Fruit fly (Drosophila melanogaster) whole organism, embryonic: Measurements from ENCODE around the gene Cka.

Source experiments
- B-H2 ChIP-seq: fragments of 200-800 bp; sonication (Bioruptor generic); optimal IDR thresholded peaks from 2 replicates; lab custom pipeline; 2018; ENCODE audit warnings: missing biosample characterization, mild to moderate bottlenecking, missing genetic modification characterization
- BEAF-32 ChIP-seq: fragments of 200-800 bp; sonication (Bioruptor generic); optimal IDR thresholded peaks from 3 replicates; lab custom pipeline; 2017; ENCODE audit warnings: missing biosample characterization, missing genetic modification characterization, mild to moderate bottlenecking, moderate library complexity, missing genetic modification reagents
- BtbVII ChIP-seq: fragments of 200-800 bp; sonication (Bioruptor generic); optimal IDR thresholded peaks from 3 replicates; lab custom pipeline; 2017; ENCODE audit warnings: missing biosample characterization, mild to moderate bottlenecking, missing genetic modification characterization
- CG11085 ChIP-seq: fragments of 200-800 bp; sonication (Bioruptor generic); IDR thresholded peaks from 2 replicates; pipeline ENCODE4 v1.3.6; 2022; ENCODE audit warnings: missing biosample characterization, missing genetic modification characterization
- CG13894 ChIP-seq: fragments of 200-800 bp; sonication (Bioruptor generic); optimal IDR thresholded peaks from 3 replicates; lab custom pipeline; 2018; ENCODE audit warnings: missing biosample characterization, mild to moderate bottlenecking, missing genetic modification characterization, moderate library complexity
- CG15073 ChIP-seq: fragments of 200-800 bp; sonication (Bioruptor generic); optimal IDR thresholded peaks from 2 replicates; lab custom pipeline; 2016; ENCODE audit warnings: missing biosample characterization, missing genetic modification characterization
- CG15514 ChIP-seq: fragments of 200-800 bp; sonication (Bioruptor generic); optimal IDR thresholded peaks from 3 replicates; lab custom pipeline; 2017; ENCODE audit warnings: missing biosample characterization, missing genetic modification characterization, mild to moderate bottlenecking, moderate library complexity, missing genetic modification reagents
- CG17359 ChIP-seq: fragments of 200-800 bp; sonication (Bioruptor generic); optimal IDR thresholded peaks from 3 replicates; lab custom pipeline; 2018; ENCODE audit warnings: missing biosample characterization, mild to moderate bottlenecking, missing genetic modification characterization, moderate library complexity
- CG17361 ChIP-seq: fragments of 200-800 bp; sonication (Bioruptor generic); IDR thresholded peaks from 3 replicates; pipeline ENCODE4 v1.3.6; 2022; ENCODE audit warnings: missing biosample characterization, missing genetic modification characterization
- CG17612 ChIP-seq: fragments of 200-800 bp; sonication (Bioruptor generic); IDR thresholded peaks from 2 replicates; pipeline ENCODE4 v1.3.6; 2022; ENCODE audit warnings: missing biosample characterization, missing genetic modification characterization
- CG30431 ChIP-seq: fragments of 200-800 bp; sonication (Bioruptor generic); optimal IDR thresholded peaks from 2 replicates; lab custom pipeline; 2017; ENCODE audit warnings: missing biosample characterization, missing genetic modification characterization
- CG31388 ChIP-seq: fragments of 200-800 bp; sonication (Bioruptor generic); optimal IDR thresholded peaks from 2 replicates; lab custom pipeline; 2016; ENCODE audit warnings: missing biosample characterization, missing genetic modification characterization
- CG33213 ChIP-seq: fragments of 200-800 bp; sonication (Bioruptor generic); optimal IDR thresholded peaks from 3 replicates; lab custom pipeline; 2016; ENCODE audit warnings: missing biosample characterization, missing genetic modification characterization
- CG3838 ChIP-seq: fragments of 200-800 bp; sonication (Bioruptor generic); optimal IDR thresholded peaks from 3 replicates; lab custom pipeline; 2016; ENCODE audit warnings: missing biosample characterization, missing genetic modification characterization
- CG6854 ChIP-seq: fragments of 200-800 bp; sonication (Bioruptor generic); optimal IDR thresholded peaks from 3 replicates; lab custom pipeline; 2017; ENCODE audit warnings: missing biosample characterization, mild to moderate bottlenecking, missing genetic modification characterization
- D ChIP-seq, 2 experiments: fragments of 200-800 bp in 1 of 2; fragments of >200 bp in 1 of 2; sonication (Bioruptor generic) in 1 of 2; optimal IDR thresholded peaks; 2 replicates in 1 of 2; 3 replicates in 1 of 2; lab custom pipeline; 2017; ENCODE audit warnings: mild to moderate bottlenecking in 1 of 2, missing biosample characterization in 1 of 2, missing genetic modification characterization in 1 of 2, missing genetic modification reagents in 1 of 2
- Dll ChIP-seq: fragments of 200-800 bp; sonication (Bioruptor generic); IDR thresholded peaks from 4 replicates; pipeline ENCODE4 v1.3.6; 2022; ENCODE audit warnings: missing biosample characterization, missing genetic modification characterization; ENCODE audit not compliant: partially characterized antibody
- H2.0 ChIP-seq: fragments of 200-800 bp; sonication (Bioruptor generic); IDR thresholded peaks from 2 replicates; pipeline ENCODE4 v1.3.6; 2022; ENCODE audit warnings: missing biosample characterization, missing genetic modification characterization
- Hsf ChIP-seq: fragments of 200-800 bp; sonication (Bioruptor generic); optimal IDR thresholded peaks from 3 replicates; lab custom pipeline; 2016; ENCODE audit warnings: missing biosample characterization, missing genetic modification characterization
- Lpt ChIP-seq: fragments of >200 bp; optimal IDR thresholded peaks from 2 replicates; lab custom pipeline; 2018; ENCODE audit warnings: missing biosample characterization, missing genetic modification characterization
- MESR4 ChIP-seq: fragments of 200-800 bp; sonication (Bioruptor generic); optimal IDR thresholded peaks from 2 replicates; lab custom pipeline; 2018; ENCODE audit warnings: missing biosample characterization, mild to moderate bottlenecking, missing genetic modification characterization, moderate library complexity
- NK7.1 ChIP-seq: fragments of 200-800 bp; sonication (Bioruptor generic); optimal IDR thresholded peaks from 3 replicates; lab custom pipeline; 2016; ENCODE audit warnings: missing biosample characterization, missing genetic modification characterization
- Xrp1 ChIP-seq: fragments of 200-800 bp; sonication (Bioruptor generic); IDR thresholded peaks from 2 replicates; pipeline ENCODE4 v1.3.6; 2022; ENCODE audit warnings: missing biosample characterization, missing genetic modification characterization
- abd-A ChIP-seq: fragments of 200-800 bp; sonication (Bioruptor generic); optimal IDR thresholded peaks from 3 replicates; lab custom pipeline; 2019; ENCODE audit warnings: missing biosample characterization, mild to moderate bottlenecking, missing genetic modification characterization, moderate library complexity
- amos ChIP-seq: fragments of 200-800 bp; sonication (Bioruptor generic); IDR thresholded peaks from 2 replicates; pipeline ENCODE4 v1.3.6; 2022; ENCODE audit warnings: missing biosample characterization, missing genetic modification characterization; ENCODE audit not compliant: partially characterized antibody
- ap ChIP-seq: fragments of 200-800 bp; sonication (Bioruptor generic); IDR thresholded peaks from 2 replicates; pipeline ENCODE4 v1.3.6; 2022; ENCODE audit warnings: missing biosample characterization, missing genetic modification characterization
- ash1 ChIP-seq: fragments of 200-800 bp; sonication (Bioruptor generic); optimal IDR thresholded peaks from 2 replicates; lab custom pipeline; 2018; ENCODE audit warnings: missing biosample characterization, mild to moderate bottlenecking, missing genetic modification characterization
- btn ChIP-seq: fragments of 200-800 bp; sonication (Bioruptor generic); optimal IDR thresholded peaks from 2 replicates; lab custom pipeline; 2016; ENCODE audit warnings: missing biosample characterization, missing genetic modification characterization
- caup ChIP-seq: fragments of 200-800 bp; sonication (Bioruptor generic); optimal IDR thresholded peaks from 3 replicates; lab custom pipeline; 2017; ENCODE audit warnings: missing biosample characterization, mild to moderate bottlenecking, missing genetic modification characterization, moderate library complexity; ENCODE audit not compliant: severe bottlenecking
- corto ChIP-seq: fragments of 200-800 bp; sonication (Bioruptor generic); optimal IDR thresholded peaks from 2 replicates; lab custom pipeline; 2016; ENCODE audit warnings: missing biosample characterization, mild to moderate bottlenecking, missing genetic modification characterization, moderate library complexity
- cwo ChIP-seq: fragments of 200-800 bp; sonication (Bioruptor generic); optimal IDR thresholded peaks from 3 replicates; lab custom pipeline; 2017; ENCODE audit warnings: missing biosample characterization, missing genetic modification characterization, mild to moderate bottlenecking, moderate library complexity, missing genetic modification reagents
- dysf ChIP-seq: fragments of 200-800 bp; sonication (Bioruptor generic); IDR thresholded peaks from 3 replicates; pipeline ENCODE4 v1.3.6; 2022; ENCODE audit warnings: missing biosample characterization, missing genetic modification characterization
- gsb-n ChIP-seq: fragments of 200-800 bp; sonication (Bioruptor generic); optimal IDR thresholded peaks from 3 replicates; lab custom pipeline; 2018; ENCODE audit warnings: missing biosample characterization, mild to moderate bottlenecking, missing genetic modification characterization
- gt ChIP-seq: fragments of 200-800 bp; sonication (Bioruptor generic); IDR thresholded peaks from 2 replicates; pipeline ENCODE4 v1.3.6; 2022; ENCODE audit warnings: missing biosample characterization, missing genetic modification characterization
- hkb ChIP-seq, 2 experiments: fragments of 200-800 bp in 1 of 2; fragments of >200 bp in 1 of 2; sonication (Bioruptor generic) in 1 of 2; IDR thresholded peaks in 1 of 2; optimal IDR thresholded peaks in 1 of 2; 2 replicates each; pipeline versions ENCODE4 v1.3.6 to Lab custom; 2017 to 2022; ENCODE audit warnings: missing biosample characterization in 1 of 2, missing genetic modification characterization in 1 of 2
- insv ChIP-seq, 2 experiments: fragments of 200-800 bp; sonication (Bioruptor generic); optimal IDR thresholded peaks; 3 replicates each; lab custom pipeline; 2016 to 2018; ENCODE audit warnings: missing biosample characterization in 2 of 2, missing genetic modification characterization in 2 of 2
- klu ChIP-seq: fragments of 200-800 bp; sonication (Bioruptor generic); IDR thresholded peaks from 2 replicates; pipeline ENCODE4 v1.3.6; 2022; ENCODE audit warnings: missing biosample characterization, missing genetic modification characterization
- lov ChIP-seq, 2 experiments: fragments of 200-800 bp in 1 of 2; fragments of >200 bp in 1 of 2; sonication (Bioruptor generic) in 1 of 2; IDR thresholded peaks in 1 of 2; optimal IDR thresholded peaks in 1 of 2; 2 replicates in 1 of 2; 3 replicates in 1 of 2; pipeline versions ENCODE4 v1.3.6 to Lab custom; 2017 to 2022; ENCODE audit warnings: missing biosample characterization in 1 of 2, missing genetic modification characterization in 1 of 2
- nerfin-1 ChIP-seq: fragments of 200-800 bp; sonication (Bioruptor generic); optimal IDR thresholded peaks from 3 replicates; lab custom pipeline; 2019; ENCODE audit warnings: missing biosample characterization, mild to moderate bottlenecking, missing genetic modification characterization, moderate library complexity
- psq ChIP-seq: fragments of 200-800 bp; sonication (Bioruptor generic); optimal IDR thresholded peaks from 2 replicates; lab custom pipeline; 2017; ENCODE audit warnings: missing biosample characterization, missing genetic modification characterization
- ro ChIP-seq: fragments of 200-800 bp; sonication (Bioruptor generic); IDR thresholded peaks from 2 replicates; pipeline ENCODE4 v1.3.6; 2022; ENCODE audit warnings: missing biosample characterization, missing genetic modification characterization
- schlank ChIP-seq: fragments of 200-800 bp; sonication (Bioruptor generic); optimal IDR thresholded peaks from 2 replicates; lab custom pipeline; 2018; ENCODE audit warnings: missing biosample characterization, mild to moderate bottlenecking, missing genetic modification characterization
- sd ChIP-seq: fragments of 200-800 bp; sonication (Bioruptor generic); optimal IDR thresholded peaks from 3 replicates; lab custom pipeline; 2018; ENCODE audit warnings: missing biosample characterization, mild to moderate bottlenecking, missing genetic modification characterization, moderate library complexity
- so ChIP-seq: fragments of 200-800 bp; sonication (Bioruptor generic); IDR thresholded peaks from 3 replicates; pipeline ENCODE4 v1.3.6; 2022; ENCODE audit warnings: missing biosample characterization, missing genetic modification characterization
- sqz ChIP-seq: fragments of 200-800 bp; sonication (Bioruptor generic); optimal IDR thresholded peaks from 3 replicates; lab custom pipeline; 2018; ENCODE audit warnings: missing biosample characterization, mild to moderate bottlenecking, missing genetic modification characterization
- stc ChIP-seq: fragments of 200-800 bp; sonication (Bioruptor generic); IDR thresholded peaks from 2 replicates; pipeline ENCODE4 v1.3.6; 2022; ENCODE audit warnings: missing biosample characterization, missing genetic modification characterization

The Cka gene

DNA sequence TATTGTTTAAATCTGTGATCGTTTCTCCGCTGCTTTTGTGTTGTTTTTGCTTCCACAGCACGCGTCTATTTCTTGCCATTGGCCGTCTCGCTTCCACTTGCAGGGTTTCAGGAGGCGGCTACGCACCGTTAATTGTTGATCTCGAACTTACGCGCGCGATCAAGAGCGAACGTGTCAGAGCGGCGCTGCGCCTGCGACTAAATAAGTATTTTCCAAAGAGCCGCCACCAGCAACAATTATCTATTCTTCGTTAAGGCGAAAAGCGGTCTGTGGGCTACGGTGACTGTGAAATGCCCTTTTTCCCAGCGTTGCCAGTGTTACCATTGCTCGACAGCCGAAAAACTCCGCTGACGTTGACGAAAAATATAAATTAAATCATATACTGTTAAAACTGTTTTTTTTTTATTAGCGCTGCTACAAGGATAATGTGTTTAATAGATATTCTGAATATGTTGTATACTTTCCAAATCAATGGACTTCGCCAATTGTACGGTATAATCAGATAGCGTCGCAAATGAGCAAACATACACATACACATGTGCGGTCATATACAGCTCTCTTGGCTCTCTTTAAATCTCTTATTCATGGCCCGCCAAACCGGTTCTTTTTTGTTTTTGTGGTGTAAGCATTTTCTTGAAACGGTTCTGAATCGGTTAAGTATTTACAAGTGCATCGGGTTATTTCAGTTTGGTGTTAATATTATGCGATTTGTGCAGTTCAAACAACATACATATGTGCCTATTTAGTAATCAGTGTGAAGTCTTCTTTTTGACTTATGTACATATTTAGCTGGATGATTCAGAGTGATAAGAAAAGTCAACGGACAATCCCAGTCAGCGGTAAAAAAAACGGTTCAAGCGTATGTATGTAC is 36.3 kb upstream of the Cka start, which contains the start of gene pes (continued):
- no peak for TF ChIP-seq ash1 (GFP tag; lab: Kevin White, UChicago)
- peak; percentile 90 for TF ChIP-seq CG11085 (GFP tag; lab: Robert Waterston, UW)
- TF ChIP-seq CG17361 (GFP tag; lab: Robert Waterston, UW): peak; percentile 96
- TF ChIP-seq lov (optimal IDR thresholded peaks at IDR 0.05; lab: Kevin White, UChicago): no peak
- TF ChIP-seq lov (GFP tag; IDR thresholded peaks at IDR 0.05; lab: Robert Waterston, UW): peak; percentile 68; the same call in 1 of the 3 replicates
- peak; percentile 39 for TF ChIP-seq hkb (optimal IDR thresholded peaks at IDR 0.05; lab: Kevin White, UChicago)
- TF ChIP-seq hkb (GFP tag; IDR thresholded peaks at IDR 0.05; lab: Robert Waterston, UW): peak; percentile 96
- TF ChIP-seq sd (tag; lab: Kevin White, UChicago): peak; percentile 78
- peak; percentile 7 for TF ChIP-seq BEAF-32 (GFP tag; lab: Kevin White, UChicago)
- peak; percentile 94 for TF ChIP-seq abd-A (tag; lab: Kevin White, UChicago)
- TF ChIP-seq B-H2: peak; percentile 65
- peak; percentile 86 for TF ChIP-seq NK7.1
- peak; percentile 94 for TF ChIP-seq so
- peak in 1 of 2 experiments; percentile 76 for TF ChIP-seq insv (GFP tag; optimal IDR thresholded peaks at IDR 0.05; lab: Kevin White, UChicago)
- TF ChIP-seq Hsf (GFP tag; lab: Kevin White, UChicago): peak; percentile 94
- TF ChIP-seq CG3838 (GFP tag; lab: Kevin White, UChicago): peak; percentile 84
- peak; percentile 25 for TF ChIP-seq MESR4 (GFP tag; lab: Kevin White, UChicago)
- peak; percentile 83 for TF ChIP-seq CG15514
- peak; percentile 89 for TF ChIP-seq CG31388 (GFP tag; lab: Kevin White, UChicago)
- peak; percentile 76 for TF ChIP-seq schlank (tag; lab: Kevin White, UChicago)
- peak; percentile 98 for TF ChIP-seq gsb-n (tag; lab: Kevin White, UChicago)
- TF ChIP-seq CG30431: peak; percentile 83
- TF ChIP-seq CG15073 (GFP tag; lab: Kevin White, UChicago): no peak
- peak; percentile 92 for TF ChIP-seq stc
- peak; percentile 71 for TF ChIP-seq psq (GFP tag; lab: Kevin White, UChicago)
- peak; percentile 88 for TF ChIP-seq CG17359 (tag; lab: Kevin White, UChicago)
- no peak for TF ChIP-seq Lpt (GFP tag; lab: Kevin White, UChicago)
- peak; percentile 90 for TF ChIP-seq nerfin-1
- TF ChIP-seq cwo (GFP tag; lab: Kevin White, UChicago): peak; percentile 92
- peak; percentile 95 for TF ChIP-seq CG13894 (tag; lab: Kevin White, UChicago)
- peak; percentile 97 for TF ChIP-seq Xrp1 (GFP tag; lab: Robert Waterston, UW)
- peak; percentile 90 for TF ChIP-seq sqz (GFP tag; lab: Kevin White, UChicago)
- peak; percentile 88 for TF ChIP-seq corto (GFP tag; lab: Kevin White, UChicago)
- TF ChIP-seq ap: peak; percentile 67
- TF ChIP-seq CG33213 (GFP tag; lab: Kevin White, UChicago): peak; percentile 59
- TF ChIP-seq Dll: peak; percentile 27; the same call in 1 of the 4 replicates
- TF ChIP-seq klu: no peak
- peak; percentile 94 for TF ChIP-seq H2.0 (GFP tag; lab: Robert Waterston, UW)
- TF ChIP-seq gt (GFP tag; lab: Robert Waterston, UW): peak; percentile 78
- no peak; the same call in 1 of the 2 replicates for TF ChIP-seq amos (GFP tag; lab: Robert Waterston, UW)
- peak; percentile 59 for TF ChIP-seq btn (GFP tag; lab: Kevin White, UChicago)
- peak; percentile 92 for TF ChIP-seq caup (GFP tag; lab: Kevin White, UChicago)
- TF ChIP-seq CG6854 (GFP tag; lab: Kevin White, UChicago): peak; percentile 92
- TF ChIP-seq dysf (GFP tag; lab: Robert Waterston, UW): peak; percentile 37; the same call in 1 of the 3 replicates
- TF ChIP-seq CG17612 (GFP tag; lab: Robert Waterston, UW): peak; percentile 82
- TF ChIP-seq BtbVII (GFP tag; lab: Kevin White, UChicago): peak; percentile 96
- no peak for TF ChIP-seq ro (GFP tag; lab: Robert Waterston, UW)
- no peak for TF ChIP-seq D (optimal IDR thresholded peaks at IDR 0.05; lab: Kevin White, UChicago)
- TF ChIP-seq D (GFP tag; optimal IDR thresholded peaks at IDR 0.05; lab: Kevin White, UChicago): peak; percentile 90
